Worm (Caenorhabditis elegans) whole organism, midembryonic: Measurements from ENCODE around the gene Y53C12A.6.

ENCODE experiments used
- ztf-23 ChIP-seq: fragments of 200-800 bp; sonication (Bioruptor generic); IDR thresholded peaks from 2 replicates; pipeline ENCODE4 v1.3.6; 2022; ENCODE audit warnings: missing genetic modification reagents, missing genetic modification characterization, missing compliant biosample characterization
- ztf-29 ChIP-seq: fragments of 200-800 bp; sonication (Bioruptor generic); IDR thresholded peaks from 2 replicates; pipeline ENCODE4 v1.3.6; 2022; ENCODE audit warnings: missing genetic modification reagents, missing genetic modification characterization, missing compliant biosample characterization

DNA sequence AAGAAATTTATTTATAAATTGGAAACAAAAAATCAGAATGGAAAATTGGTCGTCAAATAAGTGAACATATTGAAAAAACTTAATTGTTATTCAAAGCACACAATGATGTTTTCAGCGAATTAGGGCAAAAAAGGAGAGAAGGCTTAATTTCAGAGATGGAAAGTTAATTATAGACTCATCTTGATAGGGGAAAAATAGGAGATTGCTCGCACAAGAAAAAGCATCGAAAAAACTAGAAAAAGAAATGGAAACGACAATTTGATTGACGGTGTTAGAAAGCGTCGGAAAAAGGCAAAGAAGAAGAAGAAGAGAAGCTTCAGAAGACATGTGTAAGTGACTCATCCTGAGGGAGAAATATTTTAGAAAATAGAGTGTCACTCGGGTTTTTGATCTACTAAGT lies 21.9 kb downstream of the Y53C12A.6 start:
- TF ChIP-seq ztf-29 (GFP tag; lab: Robert Waterston, UW): no peak
- no peak for TF ChIP-seq ztf-23 (GFP tag; lab: Robert Waterston, UW)
